Worm (Caenorhabditis elegans): Measurements from ENCODE around the gene gpd-4.

gpd-4 gene

ce11 chrII:10198486-10198885 lies 27.4 kb downstream of the gpd-4 start:
- no peak for TF ChIP-seq ztf-29 (GFP tag; IDR thresholded peaks at IDR 0.05)
- TF ChIP-seq cog-1 (tag; optimal IDR thresholded peaks at IDR 0.05): no peak
- TF ChIP-seq flt-1 (GFP tag; IDR thresholded peaks at IDR 0.05): no peak
- TF ChIP-seq med-1 (GFP tag; optimal IDR thresholded peaks at IDR 0.05; ENCODE audit: insufficient read depth): no peak
- no peak for TF ChIP-seq ztf-23 (GFP tag; IDR thresholded peaks at IDR 0.05)
- TF ChIP-seq tab-1 (GFP tag; IDR thresholded peaks at IDR 0.05): no peak
- TF ChIP-seq ref-1 (GFP tag; conservative IDR thresholded peaks at IDR 0.05): no peak
- no peak for TF ChIP-seq klf-2 (GFP tag; conservative IDR thresholded peaks at IDR 0.05)
- no peak for TF ChIP-seq T22C8.4 (GFP tag; IDR thresholded peaks at IDR 0.05)

ce11 chrII:10199906-10200305 lies 28.8 kb downstream of the gpd-4 start, which contains the start of gene R05H5.4:
Gene R05H5.4 (minus strand): TSS chrII:10200006.
- TF ChIP-seq ztf-23 (GFP tag; IDR thresholded peaks at IDR 0.05): no peak
- no peak for TF ChIP-seq T22C8.4 (GFP tag; IDR thresholded peaks at IDR 0.05)
- no peak for TF ChIP-seq tab-1 (GFP tag; IDR thresholded peaks at IDR 0.05)
- no peak for TF ChIP-seq ztf-29 (GFP tag; IDR thresholded peaks at IDR 0.05)
- no peak for TF ChIP-seq cog-1 (tag; optimal IDR thresholded peaks at IDR 0.05)
- TF ChIP-seq flt-1 (GFP tag; IDR thresholded peaks at IDR 0.05): no peak
- no peak for TF ChIP-seq ref-1 (GFP tag; conservative IDR thresholded peaks at IDR 0.05)

- TF ChIP-seq ztf-23 (GFP tag; IDR thresholded peaks at IDR 0.05) (0 out of 2 replicates have a peak, but pooled peaks have one; percentile 38), tab-1 (GFP tag; IDR thresholded peaks at IDR 0.05) (no peak), flt-1 (GFP tag; IDR thresholded peaks at IDR 0.05) (peak; percentile 38; the same call in 1 of the 2 replicates), med-1 (GFP tag; optimal IDR thresholded peaks at IDR 0.05; ENCODE audit: insufficient read depth) (no peak), cog-1 (tag; optimal IDR thresholded peaks at IDR 0.05) (peak; percentile 18), ztf-29 (GFP tag; IDR thresholded peaks at IDR 0.05) (no peak), klf-2 (GFP tag; conservative IDR thresholded peaks at IDR 0.05) (no peak)
Observed at ce11 chrII:10200759-10201158, 29.7 kb downstream of the gpd-4 start, which contains the start of gene arv-1. Gene arv-1 (minus strand): TSS chrII:10200823.

- no peak for TF ChIP-seq ztf-23 (GFP tag; IDR thresholded peaks at IDR 0.05)
- TF ChIP-seq flt-1 (GFP tag; IDR thresholded peaks at IDR 0.05): no peak
- TF ChIP-seq klf-2 (GFP tag; conservative IDR thresholded peaks at IDR 0.05): 0 out of 2 replicates have a peak, but pooled peaks have one; percentile 26
- TF ChIP-seq cog-1 (tag; optimal IDR thresholded peaks at IDR 0.05): peak; percentile 54
Observed at ce11 chrII:10202275-10202674, 31.2 kb downstream of the gpd-4 start.

- TF ChIP-seq flt-1 (GFP tag; IDR thresholded peaks at IDR 0.05) (no peak), ref-1 (GFP tag; conservative IDR thresholded peaks at IDR 0.05) (no peak), med-1 (GFP tag; optimal IDR thresholded peaks at IDR 0.05; ENCODE audit: insufficient read depth) (no peak), klf-2 (GFP tag; conservative IDR thresholded peaks at IDR 0.05) (no peak), ztf-23 (GFP tag; IDR thresholded peaks at IDR 0.05) (no peak), ztf-29 (GFP tag; IDR thresholded peaks at IDR 0.05) (no peak), T22C8.4 (GFP tag; IDR thresholded peaks at IDR 0.05) (no peak), cog-1 (tag; optimal IDR thresholded peaks at IDR 0.05) (no peak), tab-1 (GFP tag; IDR thresholded peaks at IDR 0.05) (no peak)
Observed at ce11 chrII:10203067-10203466, 32.0 kb downstream of the gpd-4 start.

ce11 chrII:10203765-10204164 lies 32.7 kb downstream of the gpd-4 start:
- TF ChIP-seq cog-1 (tag; optimal IDR thresholded peaks at IDR 0.05): no peak

ce11 chrII:10204428-10205049 lies 33.5 kb downstream of the gpd-4 start:
- no peak for TF ChIP-seq ztf-29 (GFP tag; IDR thresholded peaks at IDR 0.05)
- no peak for TF ChIP-seq tab-1 (GFP tag; IDR thresholded peaks at IDR 0.05)
- no peak for TF ChIP-seq flt-1 (GFP tag; IDR thresholded peaks at IDR 0.05)
- no peak for TF ChIP-seq ztf-23 (GFP tag; IDR thresholded peaks at IDR 0.05)
- no peak for TF ChIP-seq klf-2 (GFP tag; conservative IDR thresholded peaks at IDR 0.05)
- TF ChIP-seq cog-1 (tag; optimal IDR thresholded peaks at IDR 0.05): no peak

- TF ChIP-seq ref-1 (GFP tag; conservative IDR thresholded peaks at IDR 0.05) (no peak), ztf-23 (GFP tag; IDR thresholded peaks at IDR 0.05) (no peak), med-1 (GFP tag; optimal IDR thresholded peaks at IDR 0.05; ENCODE audit: insufficient read depth) (no peak), tab-1 (GFP tag; IDR thresholded peaks at IDR 0.05) (no peak)
Observed at ce11 chrII:10206425-10206824, 35.4 kb downstream of the gpd-4 start, which contains the start of gene T01E8.1. Gene T01E8.1 (plus strand): TSS chrII:10206725.

ce11 chrII:10218171-10218570 lies 47.1 kb downstream of the gpd-4 start, which contains the start of gene ref-1:
Gene ref-1 (plus strand): TSS chrII:10218471.
- no peak for TF ChIP-seq med-1 (GFP tag; optimal IDR thresholded peaks at IDR 0.05; ENCODE audit: insufficient read depth)
- TF ChIP-seq ztf-29 (GFP tag; IDR thresholded peaks at IDR 0.05): no peak
- no peak for TF ChIP-seq ztf-23 (GFP tag; IDR thresholded peaks at IDR 0.05)

ce11 chrII:10220631-10221030 lies 49.6 kb downstream of the gpd-4 start:
- no peak for TF ChIP-seq ref-1 (GFP tag; conservative IDR thresholded peaks at IDR 0.05)
- TF ChIP-seq klf-2 (GFP tag; conservative IDR thresholded peaks at IDR 0.05): no peak
- no peak for TF ChIP-seq ztf-29 (GFP tag; IDR thresholded peaks at IDR 0.05)
- TF ChIP-seq flt-1 (GFP tag; IDR thresholded peaks at IDR 0.05): no peak
- no peak for TF ChIP-seq T22C8.4 (GFP tag; IDR thresholded peaks at IDR 0.05)

ce11 chrII:10221627-10222026 lies 50.6 kb downstream of the gpd-4 start:
- TF ChIP-seq T22C8.4 (GFP tag; IDR thresholded peaks at IDR 0.05) (no peak), med-1 (GFP tag; optimal IDR thresholded peaks at IDR 0.05; ENCODE audit: insufficient read depth) (no peak), ztf-29 (GFP tag; IDR thresholded peaks at IDR 0.05) (no peak), flt-1 (GFP tag; IDR thresholded peaks at IDR 0.05) (no peak), ztf-23 (GFP tag; IDR thresholded peaks at IDR 0.05) (no peak), klf-2 (GFP tag; conservative IDR thresholded peaks at IDR 0.05) (no peak), ref-1 (GFP tag; conservative IDR thresholded peaks at IDR 0.05) (no peak), tab-1 (GFP tag; IDR thresholded peaks at IDR 0.05) (no peak), cog-1 (tag; optimal IDR thresholded peaks at IDR 0.05) (no peak)

Measured in whole organism, midembryonic.